Fruit fly (Drosophila melanogaster) Kc167 (cell line): ENCODE results near the gene Ir75a.

Experiments
- Myc ChIP-seq: fragments of >200 bp; optimal IDR thresholded peaks from 2 replicates; lab custom pipeline; 2017; ENCODE audit warnings: missing external identifiers
- Sin3A ChIP-seq: fragments of >200 bp; optimal IDR thresholded peaks from 2 replicates; lab custom pipeline; 2018; ENCODE audit warnings: missing external identifiers
- h ChIP-seq: fragments of >200 bp; optimal IDR thresholded peaks from 3 replicates; lab custom pipeline; 2018; ENCODE audit warnings: missing external identifiers
- insv ChIP-seq: fragments of >200 bp; optimal IDR thresholded peaks from 3 replicates; lab custom pipeline; 2018; ENCODE audit warnings: missing external identifiers
- psq ChIP-seq: fragments of >200 bp; optimal IDR thresholded peaks from 2 replicates; lab custom pipeline; 2017; ENCODE audit warnings: missing external identifiers
- ttk ChIP-seq: sonication (Bioruptor generic); optimal IDR thresholded peaks from 2 replicates; lab custom pipeline; 2017; ENCODE audit warnings: missing external identifiers

Gene Ir75a

DNA sequence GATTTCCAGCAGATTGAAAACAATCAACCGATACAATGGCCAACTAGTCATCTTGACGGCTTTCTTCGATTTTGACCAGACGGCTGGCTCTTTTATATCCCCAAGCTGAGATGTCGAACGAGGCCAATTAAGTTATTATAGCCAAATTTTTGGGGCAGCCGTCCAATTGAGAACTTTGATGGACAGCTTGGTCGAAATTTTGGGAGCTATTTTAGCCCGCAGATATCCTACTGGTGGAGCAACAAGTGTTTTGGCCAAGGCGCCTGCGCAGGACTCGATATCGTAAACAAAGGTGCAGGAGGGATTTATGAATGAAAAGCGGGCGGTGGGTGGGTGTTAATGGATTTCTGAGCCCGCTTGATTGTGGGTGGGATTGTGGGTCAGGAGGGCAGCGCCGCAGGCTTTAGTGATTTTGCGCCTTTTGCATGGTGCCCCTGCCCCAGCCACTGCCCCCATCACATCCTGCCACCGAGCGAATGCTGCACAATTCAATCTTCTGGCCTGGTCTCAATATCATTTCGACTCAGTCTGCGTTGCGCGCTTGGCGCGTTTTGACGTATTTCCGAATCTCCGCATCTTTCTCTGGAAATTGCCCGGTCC lies 5.2 kb upstream of the Ir75a start, which contains the start of the genes Ir75c and Grd:
TSS of gene Ir75c (minus strand) at position 51 of the 600 bp plus-strand sequence.
TSS of gene Grd (plus strand) at position 550 of the 600 bp plus-strand sequence.
- TF ChIP-seq ttk (lab: Kevin White, UChicago) (no peak), Sin3A (lab: Kevin White, UChicago) (no peak), insv (lab: Kevin White, UChicago) (no peak), psq (no peak), Myc (lab: Kevin White, UChicago) (no peak), h (lab: Kevin White, UChicago) (no peak)

DNA sequence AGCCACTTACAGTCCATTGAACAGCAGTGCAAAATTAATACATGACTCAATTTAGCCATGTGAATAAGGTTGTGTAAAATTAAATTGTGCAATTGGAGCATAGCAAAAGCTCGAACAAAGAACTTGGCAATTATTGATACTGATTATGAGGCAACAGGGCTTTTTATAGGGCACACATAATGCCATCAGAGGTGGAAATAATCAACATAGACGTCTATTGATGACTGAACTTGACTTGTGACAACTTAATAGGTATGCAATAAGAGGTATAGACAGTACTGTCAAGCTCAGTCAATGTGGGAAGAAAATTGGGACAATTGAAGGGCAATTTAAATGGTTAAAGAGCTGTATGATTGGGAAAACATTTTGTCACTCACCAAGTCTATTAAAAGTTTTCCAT lies 2.4 kb upstream of the Ir75a start, which contains the start of gene Ir75b:
TSS of gene Ir75b (minus strand) at position 101 of the 400 bp plus-strand sequence.
- TF ChIP-seq h (lab: Kevin White, UChicago) = no peak
- TF ChIP-seq psq = no peak
- no peak for TF ChIP-seq ttk (lab: Kevin White, UChicago)
- TF ChIP-seq Myc (lab: Kevin White, UChicago) = no peak
- TF ChIP-seq Sin3A (lab: Kevin White, UChicago) = no peak
- no peak for TF ChIP-seq insv (lab: Kevin White, UChicago)

DNA sequence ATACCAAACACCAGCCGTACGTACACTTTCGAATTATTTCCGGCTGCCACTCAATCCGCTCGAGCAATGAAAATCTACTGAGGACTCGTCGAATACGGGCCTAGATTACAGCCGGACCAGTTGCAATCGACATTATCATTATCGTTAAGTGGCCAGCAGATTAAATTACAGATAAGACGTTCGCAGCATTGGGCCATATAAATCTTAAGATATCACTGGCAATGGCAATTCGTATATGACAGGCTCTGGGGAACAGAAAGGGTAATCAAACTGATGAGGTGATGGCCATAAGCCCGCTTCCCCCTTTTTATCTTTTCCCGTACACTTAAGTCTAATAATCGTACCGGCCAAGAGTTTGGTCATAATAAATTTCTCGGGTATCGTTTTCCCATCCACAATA lies 3.7 kb downstream of the Ir75a start, which contains the start of gene Cln3:
TSS of gene Cln3 (minus strand) at position 84 of the 400 bp plus-strand sequence.
- no peak for TF ChIP-seq psq
- TF ChIP-seq Sin3A (lab: Kevin White, UChicago) = no peak
- TF ChIP-seq insv (lab: Kevin White, UChicago) = no peak

DNA sequence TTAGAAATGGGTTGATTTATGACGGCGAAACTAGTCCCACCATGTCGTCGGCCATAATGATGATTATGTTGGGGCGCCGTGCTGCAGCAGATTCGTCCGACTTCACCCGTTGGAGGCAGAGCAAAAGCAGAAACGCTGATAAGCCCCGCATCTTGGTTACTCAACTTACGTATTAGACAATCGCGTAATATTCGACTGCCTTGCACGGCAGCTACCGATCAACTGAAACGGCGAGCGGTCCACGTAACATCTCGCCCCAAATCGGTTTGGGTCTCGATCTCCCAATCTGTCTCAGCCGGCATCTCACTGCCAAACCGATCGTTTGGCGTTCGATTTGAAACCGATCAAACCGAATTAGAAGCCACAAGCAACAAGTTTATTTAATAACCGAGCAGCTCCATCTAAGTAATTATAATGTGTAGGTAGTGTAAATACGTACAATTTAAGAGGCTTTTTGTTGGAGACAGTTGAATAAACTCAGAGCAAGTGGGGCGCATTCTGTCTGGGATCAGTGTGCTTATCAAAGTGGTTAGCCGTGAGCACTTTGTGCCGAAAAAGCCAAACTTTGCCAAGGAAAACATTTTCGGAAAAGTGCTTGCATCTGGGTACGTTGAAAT lies 9.0 kb downstream of the Ir75a start, which contains the start of gene CG32191:
TSS of gene CG32191 (minus strand) at position 550 of the 617 bp plus-strand sequence.
- TF ChIP-seq insv (lab: Kevin White, UChicago) = no peak
- TF ChIP-seq Myc (lab: Kevin White, UChicago) = no peak
- TF ChIP-seq Sin3A (lab: Kevin White, UChicago) = no peak
- TF ChIP-seq psq = no peak
- TF ChIP-seq h (lab: Kevin White, UChicago) = no peak
- TF ChIP-seq ttk (lab: Kevin White, UChicago) = no peak

DNA sequence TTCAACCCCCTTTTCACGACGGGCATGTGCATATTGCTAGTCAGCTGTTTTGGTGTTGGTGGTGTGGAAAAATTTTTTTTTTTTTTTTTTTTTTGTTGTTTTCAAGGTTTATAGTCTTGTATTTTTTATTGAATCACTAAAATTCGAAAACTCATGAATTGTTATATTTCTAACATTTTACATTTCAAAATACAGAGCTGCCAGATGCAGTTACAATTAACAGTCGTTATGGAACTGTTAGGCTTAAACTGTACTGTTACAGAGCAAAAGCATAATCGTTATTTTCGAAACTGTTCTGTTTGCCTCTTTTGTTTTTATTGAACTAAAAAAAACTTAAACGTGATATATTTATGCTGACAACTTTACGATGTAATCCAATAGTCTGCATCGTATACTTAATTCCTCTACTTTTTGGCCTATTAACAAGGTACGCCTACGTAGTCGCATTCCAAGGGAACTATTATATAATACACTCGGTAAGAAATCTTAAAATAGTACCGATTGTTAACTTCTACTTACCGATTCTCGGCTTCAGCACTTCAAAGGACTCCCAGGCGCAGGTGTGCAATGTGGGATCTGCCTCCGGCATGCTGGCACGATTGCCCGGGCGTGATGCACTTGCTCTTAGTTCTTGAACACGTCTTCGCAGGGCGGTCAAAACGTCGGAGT lies 11.2 kb downstream of the Ir75a start, which contains the start of gene CG32187:
TSS of gene CG32187 (minus strand) at position 9 of the 669 bp plus-strand sequence.
- TF ChIP-seq Sin3A (lab: Kevin White, UChicago) (no peak), h (lab: Kevin White, UChicago) (no peak), psq (no peak), ttk (lab: Kevin White, UChicago) (no peak), insv (lab: Kevin White, UChicago) (no peak), Myc (lab: Kevin White, UChicago) (no peak)

DNA sequence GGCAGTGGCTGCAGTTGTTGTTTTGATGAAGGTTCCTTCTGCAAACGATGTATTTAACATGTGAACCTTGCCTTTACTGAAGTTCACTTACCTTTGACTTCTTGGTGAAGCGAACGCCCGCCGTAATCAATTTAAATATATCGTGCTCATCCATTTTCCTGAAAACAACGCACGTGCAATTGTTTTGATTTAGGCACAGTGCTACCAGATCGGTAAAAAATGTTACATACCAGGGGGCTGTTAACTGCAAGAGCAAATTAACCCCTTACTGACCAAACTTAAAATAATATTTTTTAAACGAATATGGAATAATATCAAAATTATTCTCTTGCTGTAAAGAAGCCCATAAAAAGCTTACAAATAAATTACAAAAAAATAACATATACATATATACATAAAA lies 13.2 kb downstream of the Ir75a start, which contains the start of gene ais:
TSS of gene ais (minus strand) at position 205 of the 400 bp plus-strand sequence.
- no peak for TF ChIP-seq h (lab: Kevin White, UChicago)
- TF ChIP-seq Sin3A (lab: Kevin White, UChicago) = no peak
- TF ChIP-seq psq = no peak
- no peak for TF ChIP-seq Myc (lab: Kevin White, UChicago)
- no peak for TF ChIP-seq insv (lab: Kevin White, UChicago)
- no peak for TF ChIP-seq ttk (lab: Kevin White, UChicago)

DNA sequence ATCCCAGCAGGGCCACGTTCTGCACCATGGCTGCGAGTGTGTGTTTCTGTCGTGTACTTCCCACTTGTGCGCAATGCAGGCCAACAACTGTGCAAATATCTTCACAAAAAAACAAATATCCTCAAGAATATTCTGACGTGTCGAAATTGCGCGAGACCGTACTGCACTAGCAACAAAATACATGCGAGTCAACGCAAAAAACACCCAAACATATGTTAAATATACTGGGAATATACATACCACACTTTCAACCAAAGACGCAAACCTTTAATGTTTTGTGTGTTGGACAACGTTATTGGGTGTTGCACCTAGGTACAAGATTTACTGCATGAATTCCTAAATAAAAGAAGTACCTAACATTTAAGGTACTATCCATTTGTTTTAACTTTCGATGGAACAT lies 15.6 kb downstream of the Ir75a start, which contains the start of gene NUCB1:
TSS of gene NUCB1 (minus strand) at position 173 of the 400 bp plus-strand sequence.
- TF ChIP-seq ttk (lab: Kevin White, UChicago) (no peak), Sin3A (lab: Kevin White, UChicago) (no peak), insv (lab: Kevin White, UChicago) (no peak), psq (no peak), h (lab: Kevin White, UChicago) (no peak), Myc (lab: Kevin White, UChicago) (no peak)

DNA sequence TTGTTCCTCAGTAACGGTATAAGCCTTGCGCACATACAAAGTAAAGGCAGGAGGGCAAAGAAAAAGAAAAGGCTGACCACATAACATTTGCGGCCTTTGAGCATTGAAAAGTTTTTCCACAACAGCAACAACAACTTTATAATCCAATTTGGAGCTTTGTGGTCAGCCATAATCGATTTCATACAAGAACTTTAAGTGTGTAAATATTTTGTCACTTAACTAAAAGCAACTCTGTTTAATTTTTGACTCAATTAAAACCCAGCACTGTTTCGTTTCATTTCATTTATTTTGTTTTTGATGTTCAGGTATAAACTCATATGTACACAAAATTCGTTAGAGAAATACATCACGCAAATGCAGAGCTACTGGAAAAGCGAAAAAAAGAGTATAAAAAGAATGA lies 20.2 kb downstream of the Ir75a start, which contains the start of gene CG42816:
TSS of gene CG42816 (minus strand) at position 101 of the 400 bp plus-strand sequence.
- TF ChIP-seq insv (lab: Kevin White, UChicago) (no peak), psq (no peak), ttk (lab: Kevin White, UChicago) (no peak), Myc (lab: Kevin White, UChicago) (no peak), Sin3A (lab: Kevin White, UChicago) (no peak), h (lab: Kevin White, UChicago) (no peak)

DNA sequence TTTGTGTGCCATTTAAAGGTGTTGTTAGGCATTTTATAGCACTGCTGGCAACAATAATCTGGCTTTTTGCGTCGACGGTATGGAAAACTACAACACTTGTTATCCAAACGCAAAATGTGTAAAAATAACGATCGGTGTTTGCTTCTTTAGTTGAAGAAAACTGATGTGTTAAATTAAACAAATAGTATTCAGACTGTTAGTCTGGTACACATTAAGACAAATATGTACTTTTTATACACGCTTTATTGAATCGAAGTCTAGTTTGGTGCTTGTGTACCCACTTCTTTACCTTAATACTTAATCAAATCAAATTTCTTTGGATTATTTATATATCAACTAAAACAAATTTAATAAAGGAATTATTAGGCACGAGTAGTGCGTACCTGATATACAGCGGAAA lies 26.2 kb downstream of the Ir75a start:
- no peak for TF ChIP-seq insv (lab: Kevin White, UChicago)
- TF ChIP-seq ttk (lab: Kevin White, UChicago) = no peak
- no peak for TF ChIP-seq Myc (lab: Kevin White, UChicago)
- TF ChIP-seq h (lab: Kevin White, UChicago) = no peak
- TF ChIP-seq psq = no peak
- no peak for TF ChIP-seq Sin3A (lab: Kevin White, UChicago)

DNA sequence AAGACGTTTGTCGTGTGGAACGTTAAGA lies 26.4 kb downstream of the Ir75a start, which contains the start of gene CG42815:
TSS of gene CG42815 (minus strand) at position 20 of the 28 bp plus-strand sequence.
- no peak for TF ChIP-seq Myc (lab: Kevin White, UChicago)

DNA sequence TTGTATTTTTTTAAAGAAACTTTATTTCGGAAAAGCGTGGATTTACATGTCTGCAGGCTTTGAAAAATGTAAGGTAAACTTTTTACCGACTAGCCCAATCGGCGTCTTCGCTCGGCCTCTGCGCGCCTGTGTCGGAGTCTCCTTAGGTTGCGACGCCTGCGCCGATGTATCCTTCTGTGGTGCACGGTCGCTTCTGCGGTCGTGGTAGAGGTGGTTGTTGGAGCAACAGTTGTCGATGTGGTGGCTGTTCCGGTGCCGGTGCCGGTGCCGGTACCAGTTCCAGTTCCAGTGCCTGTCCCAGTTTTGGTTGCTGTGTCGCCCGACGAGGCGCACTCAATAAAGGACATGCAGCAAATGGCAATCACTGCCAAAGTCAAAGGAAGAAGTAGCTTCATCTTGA lies 26.7 kb downstream of the Ir75a start:
- TF ChIP-seq Myc (lab: Kevin White, UChicago) (no peak), Sin3A (lab: Kevin White, UChicago) (no peak), psq (no peak), ttk (lab: Kevin White, UChicago) (no peak), h (lab: Kevin White, UChicago) (no peak), insv (lab: Kevin White, UChicago) (no peak)
